Fruit fly (Drosophila melanogaster): ENCODE data around the gene CG33932.

CG33932 gene

dm6 chrX:19772002-19772622 lies 27.9 kb downstream of the CG33932 start:
- no peak for TF ChIP-seq noc (tag; optimal IDR thresholded peaks at IDR 0.05)

DNA sequence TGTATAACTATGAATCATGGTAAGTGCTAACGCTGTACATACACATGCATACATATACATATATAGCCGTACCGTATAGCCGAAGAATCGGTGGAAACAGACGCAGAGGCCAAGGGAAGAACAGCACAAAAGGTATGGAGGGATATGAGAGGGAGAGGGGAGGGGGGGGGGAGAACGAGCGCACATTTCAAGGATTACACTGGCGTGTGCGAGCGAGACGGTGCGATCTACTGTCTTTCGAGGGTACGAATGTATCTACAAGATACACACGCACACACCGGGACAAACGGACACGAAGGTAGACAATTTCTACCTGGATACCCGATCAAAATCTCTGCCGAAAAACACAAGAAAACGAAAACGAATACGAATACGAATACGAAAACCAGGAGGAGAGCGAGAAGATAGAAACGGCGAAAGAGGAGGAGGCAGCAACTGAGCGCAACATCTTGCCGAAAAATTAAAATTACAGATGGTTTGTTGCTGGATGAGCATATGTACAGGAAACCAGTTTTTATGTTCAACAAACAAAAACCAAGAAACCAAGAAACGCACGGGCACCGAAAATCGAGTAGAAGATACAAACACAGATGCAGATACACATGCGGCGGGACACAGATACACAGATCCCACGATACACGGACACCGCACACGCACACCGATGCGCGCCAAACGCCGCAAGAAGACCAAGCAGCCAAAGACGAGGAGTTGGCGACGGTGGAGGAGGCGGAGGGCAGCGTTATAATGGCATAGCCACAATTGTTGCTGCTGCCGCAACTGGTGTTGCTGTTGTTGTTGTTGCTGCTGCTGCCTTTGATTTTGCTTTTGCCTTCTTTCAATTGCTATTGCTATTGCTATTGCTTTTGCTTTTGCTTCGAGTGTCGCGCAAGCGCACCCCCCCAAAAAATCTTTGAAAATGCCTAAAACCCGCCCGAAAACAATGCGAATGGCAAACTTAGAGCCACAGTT lies 29.8 kb downstream of the CG33932 start:
- TF ChIP-seq noc (tag; optimal IDR thresholded peaks at IDR 0.05) = no peak

DNA sequence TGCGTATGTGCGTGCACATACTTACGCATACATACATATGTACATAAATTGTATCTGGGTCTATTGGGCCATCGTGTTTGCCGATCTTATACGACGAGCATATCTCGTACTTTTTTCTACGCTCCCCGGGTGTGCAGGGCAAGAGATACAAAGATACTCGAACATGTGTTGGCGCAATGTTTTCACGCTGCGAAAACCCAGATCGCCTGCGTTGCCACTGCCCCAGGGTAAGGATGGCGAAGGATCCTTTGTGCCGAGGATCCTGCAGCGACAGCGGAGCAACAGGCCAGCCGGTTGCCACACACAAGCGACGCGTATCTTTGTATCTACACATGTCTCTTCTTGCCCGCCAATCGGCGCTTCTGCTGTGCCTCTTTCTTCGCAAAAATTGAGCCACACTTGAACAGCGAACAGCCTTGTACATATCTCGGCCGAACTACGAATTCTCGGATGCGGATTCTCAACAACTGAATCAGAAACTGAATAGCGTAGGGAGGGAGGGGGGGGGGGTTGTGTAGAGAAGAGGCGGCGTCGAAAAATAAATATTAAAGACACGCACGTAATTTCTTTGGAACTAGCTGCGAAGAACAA lies 30.9 kb downstream of the CG33932 start:
- no peak for TF ChIP-seq noc (tag; optimal IDR thresholded peaks at IDR 0.05)

dm6 chrX:19781861-19782260 lies 37.6 kb downstream of the CG33932 start:
- TF ChIP-seq noc (tag; optimal IDR thresholded peaks at IDR 0.05) = no peak

dm6 chrX:19782736-19783325 lies 38.6 kb downstream of the CG33932 start:
- no peak for TF ChIP-seq noc (tag; optimal IDR thresholded peaks at IDR 0.05)

DNA sequence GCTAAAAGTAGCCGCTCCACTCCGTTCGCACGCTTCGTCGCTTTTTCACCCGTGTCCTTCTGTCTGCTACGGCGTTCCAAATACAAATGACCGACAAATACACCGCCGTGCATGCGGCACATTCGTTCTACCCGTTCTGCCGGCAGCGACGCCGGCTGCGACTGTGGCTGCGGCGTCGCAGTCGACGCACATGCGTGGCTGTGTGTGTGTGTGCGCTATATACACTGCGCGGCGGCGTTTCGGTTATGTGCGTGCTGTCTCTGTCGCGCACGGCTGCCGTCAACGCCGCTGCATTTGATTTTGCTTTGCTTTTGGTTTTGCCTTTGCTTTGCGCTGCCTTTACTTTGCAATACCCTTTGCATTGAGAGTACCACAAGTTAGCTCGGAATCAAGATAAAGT lies 39.2 kb downstream of the CG33932 start, which contains the start of gene zld:
TSS of gene zld (minus strand) at position 92 of the 400 bp plus-strand sequence.
- TF ChIP-seq noc (tag; optimal IDR thresholded peaks at IDR 0.05) = no peak

dm6 chrX:19784875-19785274 lies 40.6 kb downstream of the CG33932 start:
- TF ChIP-seq noc (tag; optimal IDR thresholded peaks at IDR 0.05) = peak; percentile 40

DNA sequence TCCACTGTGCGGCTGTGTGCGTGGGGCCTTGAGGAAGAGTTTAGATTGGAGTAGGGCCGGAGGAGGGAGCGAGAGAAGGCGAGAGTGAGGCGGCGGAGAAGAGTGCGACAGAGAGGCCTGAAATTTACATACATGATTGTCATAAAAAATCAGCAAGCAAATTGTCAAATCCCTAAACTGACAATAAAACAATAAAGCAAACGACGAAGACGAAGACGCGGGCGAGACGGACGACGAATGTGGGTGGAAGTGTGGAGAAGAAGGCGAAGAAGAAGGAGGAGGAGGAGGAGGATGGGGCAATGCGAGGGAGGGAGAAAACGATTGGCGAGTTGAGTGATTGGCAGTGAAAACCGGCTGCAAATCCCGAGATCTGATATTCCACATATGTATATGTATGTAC lies 41.2 kb downstream of the CG33932 start:
- no peak for TF ChIP-seq noc (tag; optimal IDR thresholded peaks at IDR 0.05)

- TF ChIP-seq noc (tag; optimal IDR thresholded peaks at IDR 0.05) = no peak
Measured at dm6 chrX:19786823-19787222, 42.6 kb downstream of the CG33932 start.

- no peak for TF ChIP-seq noc (tag; optimal IDR thresholded peaks at IDR 0.05)
Measured at dm6 chrX:19787921-19788620, 43.8 kb downstream of the CG33932 start.

DNA sequence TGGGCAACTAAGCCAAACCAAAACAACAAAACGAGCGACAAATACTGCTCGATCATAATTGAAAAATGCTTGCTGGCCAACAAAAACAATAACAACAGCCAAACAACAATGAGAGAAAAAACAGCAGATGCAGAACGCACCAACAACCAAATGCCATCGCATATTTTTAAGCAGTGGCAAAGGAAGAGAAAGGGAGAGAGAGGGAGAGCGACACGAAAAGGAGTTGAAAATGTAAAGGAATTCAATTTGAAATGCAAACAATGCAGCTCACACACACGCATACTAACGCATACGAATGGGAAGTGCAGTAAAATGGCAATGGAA lies 44.4 kb downstream of the CG33932 start:
- TF ChIP-seq noc (tag; optimal IDR thresholded peaks at IDR 0.05) = no peak

dm6 chrX:19791832-19792231 lies 47.6 kb downstream of the CG33932 start:
- no peak for TF ChIP-seq noc (tag; optimal IDR thresholded peaks at IDR 0.05)

DNA sequence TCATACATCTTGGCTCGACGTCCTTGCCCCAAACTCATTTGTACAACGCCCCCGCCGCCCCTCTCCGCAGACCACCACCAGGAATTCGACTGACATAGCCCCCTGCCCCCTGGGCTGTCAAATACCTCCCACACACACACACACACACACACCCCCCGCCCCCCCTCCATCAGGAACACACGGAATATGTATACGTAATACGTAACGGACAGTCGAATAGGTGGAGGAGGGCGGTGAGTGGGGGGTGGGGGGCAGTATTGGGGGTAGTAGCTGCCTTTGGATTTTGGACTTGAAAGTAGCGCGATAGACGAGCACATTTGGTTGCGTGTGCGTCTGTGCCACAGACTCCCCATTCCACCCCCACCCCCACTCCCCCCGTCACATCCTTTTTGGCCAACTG lies 48.3 kb downstream of the CG33932 start:
- no peak for TF ChIP-seq noc (tag; optimal IDR thresholded peaks at IDR 0.05)

Data from whole organism, larva.